Fruit fly (Drosophila melanogaster) whole organism, embryonic: ENCODE data around the gene CG14022.

Experiments
- Ada2b ChIP-seq: fragments of 200-800 bp; sonication (Bioruptor generic); IDR thresholded peaks from 2 replicates; pipeline ENCODE4 v1.3.6; 2022; ENCODE audit warnings: missing biosample characterization, missing genetic modification characterization
- CG11398 ChIP-seq: fragments of 200-800 bp; sonication (Bioruptor generic); optimal IDR thresholded peaks from 2 replicates; lab custom pipeline; 2016; ENCODE audit warnings: missing biosample characterization, missing genetic modification characterization
- CG12155 ChIP-seq: fragments of 200-800 bp; sonication (Bioruptor generic); optimal IDR thresholded peaks from 3 replicates; lab custom pipeline; 2016; ENCODE audit warnings: missing biosample characterization, missing genetic modification characterization
- CG12391 ChIP-seq: fragments of 200-800 bp; sonication (Bioruptor generic); optimal IDR thresholded peaks from 3 replicates; lab custom pipeline; 2018; ENCODE audit warnings: missing biosample characterization, mild to moderate bottlenecking, missing genetic modification characterization, moderate library complexity
- CG12769 ChIP-seq: fragments of 200-800 bp; sonication (Bioruptor generic); optimal IDR thresholded peaks from 2 replicates; lab custom pipeline; 2019; ENCODE audit warnings: missing biosample characterization, mild to moderate bottlenecking, missing genetic modification characterization, moderate library complexity
- CG1529 ChIP-seq: fragments of 200-800 bp; sonication (Bioruptor generic); optimal IDR thresholded peaks from 3 replicates; lab custom pipeline; 2018; ENCODE audit warnings: missing biosample characterization, missing genetic modification characterization
- CG15514 ChIP-seq: fragments of 200-800 bp; sonication (Bioruptor generic); optimal IDR thresholded peaks from 3 replicates; lab custom pipeline; 2017; ENCODE audit warnings: missing biosample characterization, missing genetic modification characterization, mild to moderate bottlenecking, moderate library complexity, missing genetic modification reagents
- CG17328 ChIP-seq: fragments of 200-800 bp; sonication (Bioruptor generic); IDR thresholded peaks from 2 replicates; pipeline ENCODE4 v1.3.6; 2022; ENCODE audit warnings: missing biosample characterization, missing genetic modification characterization
- CG17802 ChIP-seq: fragments of 200-800 bp; sonication (Bioruptor generic); optimal IDR thresholded peaks from 2 replicates; lab custom pipeline; 2018; ENCODE audit warnings: missing biosample characterization, mild to moderate bottlenecking, missing genetic modification characterization, moderate library complexity
- CG18764 ChIP-seq: fragments of 200-800 bp; sonication (Bioruptor generic); optimal IDR thresholded peaks from 3 replicates; lab custom pipeline; 2016; ENCODE audit warnings: missing biosample characterization, missing genetic modification characterization
- CG7357 ChIP-seq: fragments of 200-800 bp; sonication (Bioruptor generic); IDR thresholded peaks from 3 replicates; pipeline ENCODE4 v1.3.6; 2022; ENCODE audit warnings: missing biosample characterization, missing genetic modification characterization
- CG9215 ChIP-seq: fragments of 200-800 bp; sonication (Bioruptor generic); IDR thresholded peaks from 2 replicates; pipeline ENCODE4 v1.3.6; 2022; ENCODE audit warnings: missing biosample characterization, missing genetic modification characterization
- CTCF ChIP-seq: fragments of 200-800 bp; sonication (Bioruptor generic); optimal IDR thresholded peaks from 2 replicates; lab custom pipeline; 2017; ENCODE audit warnings: missing biosample characterization, mild to moderate bottlenecking, missing genetic modification characterization, moderate library complexity
- Drgx ChIP-seq: fragments of 200-800 bp; sonication (Bioruptor generic); IDR thresholded peaks from 2 replicates; pipeline ENCODE4 v1.3.6; 2022; ENCODE audit warnings: missing biosample characterization, missing genetic modification characterization
- Eip74EF ChIP-seq, 2 experiments: fragments of 200-800 bp in 1 of 2; fragments of >200 bp in 1 of 2; sonication (Bioruptor generic) in 1 of 2; optimal IDR thresholded peaks; 2 replicates each; lab custom pipeline; 2017 to 2019; ENCODE audit warnings: missing biosample characterization in 2 of 2, missing genetic modification characterization in 2 of 2, mild to moderate bottlenecking in 1 of 2, moderate library complexity in 1 of 2
- Fer1 ChIP-seq: fragments of 200-800 bp; sonication (Bioruptor generic); optimal IDR thresholded peaks from 2 replicates; lab custom pipeline; 2017; ENCODE audit warnings: missing biosample characterization, mild to moderate bottlenecking, missing genetic modification characterization
- Fer2 ChIP-seq: fragments of 200-800 bp; sonication (Bioruptor generic); optimal IDR thresholded peaks from 2 replicates; lab custom pipeline; 2018; ENCODE audit warnings: missing biosample characterization, mild to moderate bottlenecking, missing genetic modification characterization, moderate library complexity
- Gsc ChIP-seq: fragments of 200-800 bp; sonication (Bioruptor generic); IDR thresholded peaks from 2 replicates; pipeline ENCODE4 v1.3.6; 2022; ENCODE audit warnings: missing biosample characterization, missing genetic modification characterization
- H2.0 ChIP-seq: fragments of 200-800 bp; sonication (Bioruptor generic); IDR thresholded peaks from 2 replicates; pipeline ENCODE4 v1.3.6; 2022; ENCODE audit warnings: missing biosample characterization, missing genetic modification characterization
- Hsf ChIP-seq: fragments of 200-800 bp; sonication (Bioruptor generic); optimal IDR thresholded peaks from 3 replicates; lab custom pipeline; 2016; ENCODE audit warnings: missing biosample characterization, missing genetic modification characterization
- Oli ChIP-seq: fragments of 200-800 bp; sonication (Bioruptor generic); optimal IDR thresholded peaks from 2 replicates; lab custom pipeline; 2018; ENCODE audit warnings: missing biosample characterization, mild to moderate bottlenecking, missing genetic modification characterization, moderate library complexity
- Sox102F ChIP-seq: fragments of 200-800 bp; sonication (Bioruptor generic); optimal IDR thresholded peaks from 2 replicates; lab custom pipeline; 2018; ENCODE audit warnings: missing biosample characterization, mild to moderate bottlenecking, missing genetic modification characterization, moderate library complexity
- Ssrp ChIP-seq: fragments of 200-800 bp; sonication (Bioruptor generic); optimal IDR thresholded peaks from 2 replicates; lab custom pipeline; 2018; ENCODE audit warnings: missing biosample characterization, mild to moderate bottlenecking, missing genetic modification characterization, moderate library complexity
- Usf ChIP-seq: fragments of 200-800 bp; sonication (Bioruptor generic); optimal IDR thresholded peaks from 2 replicates; lab custom pipeline; 2017; ENCODE audit warnings: missing genotype, missing biosample characterization, missing genetic modification characterization
- Xrp1 ChIP-seq: fragments of 200-800 bp; sonication (Bioruptor generic); IDR thresholded peaks from 2 replicates; pipeline ENCODE4 v1.3.6; 2022; ENCODE audit warnings: missing biosample characterization, missing genetic modification characterization
- ara ChIP-seq: fragments of 200-800 bp; sonication (Bioruptor generic); IDR thresholded peaks from 2 replicates; pipeline ENCODE4 v1.3.6; 2022; ENCODE audit warnings: missing biosample characterization, missing genetic modification characterization
- bsh ChIP-seq, 2 experiments: fragments of 200-800 bp; sonication (Bioruptor generic); optimal IDR thresholded peaks; 2 replicates each; lab custom pipeline; 2017 to 2018; ENCODE audit warnings: mild to moderate bottlenecking in 2 of 2, missing biosample characterization in 2 of 2, missing genetic modification characterization in 2 of 2, moderate library complexity in 1 of 2
- cad ChIP-seq: fragments of >200 bp; optimal IDR thresholded peaks from 2 replicates; lab custom pipeline; 2017; ENCODE audit warnings: missing biosample characterization, missing genetic modification characterization
- cg ChIP-seq: fragments of 200-800 bp; sonication (Bioruptor generic); optimal IDR thresholded peaks from 3 replicates; lab custom pipeline; 2019; ENCODE audit warnings: missing biosample characterization, mild to moderate bottlenecking, missing genetic modification characterization, moderate library complexity
- chinmo ChIP-seq: fragments of 200-800 bp; sonication (Bioruptor generic); IDR thresholded peaks from 4 replicates; pipeline ENCODE4 v1.3.6; 2022; ENCODE audit warnings: missing biosample characterization, missing genetic modification characterization; ENCODE audit not compliant: partially characterized antibody
- corto ChIP-seq: fragments of 200-800 bp; sonication (Bioruptor generic); optimal IDR thresholded peaks from 2 replicates; lab custom pipeline; 2016; ENCODE audit warnings: missing biosample characterization, mild to moderate bottlenecking, missing genetic modification characterization, moderate library complexity
- crc ChIP-seq: fragments of 200-800 bp; sonication (Bioruptor generic); optimal IDR thresholded peaks from 2 replicates; lab custom pipeline; 2016; ENCODE audit warnings: missing biosample characterization, missing genetic modification characterization
- dmrt11E ChIP-seq: fragments of 200-800 bp; sonication (Bioruptor generic); optimal IDR thresholded peaks from 3 replicates; lab custom pipeline; 2018; ENCODE audit warnings: missing biosample characterization, mild to moderate bottlenecking, missing genetic modification characterization, moderate library complexity
- dysf ChIP-seq: fragments of 200-800 bp; sonication (Bioruptor generic); IDR thresholded peaks from 3 replicates; pipeline ENCODE4 v1.3.6; 2022; ENCODE audit warnings: missing biosample characterization, missing genetic modification characterization
- ftz-f1 ChIP-seq: fragments of 200-800 bp; sonication (Bioruptor generic); optimal IDR thresholded peaks from 2 replicates; lab custom pipeline; 2016; ENCODE audit warnings: missing biosample characterization, missing genetic modification characterization
- fu2 ChIP-seq: fragments of 200-800 bp; sonication (Bioruptor generic); optimal IDR thresholded peaks from 2 replicates; lab custom pipeline; 2016; ENCODE audit warnings: missing biosample characterization, missing genetic modification characterization
- gt ChIP-seq: fragments of 200-800 bp; sonication (Bioruptor generic); IDR thresholded peaks from 2 replicates; pipeline ENCODE4 v1.3.6; 2022; ENCODE audit warnings: missing biosample characterization, missing genetic modification characterization
- jing ChIP-seq: fragments of 200-800 bp; sonication (Bioruptor generic); optimal IDR thresholded peaks from 2 replicates; lab custom pipeline; 2018; ENCODE audit warnings: missing biosample characterization, mild to moderate bottlenecking, missing genetic modification characterization
- kay ChIP-seq: fragments of 200-800 bp; sonication (Bioruptor generic); optimal IDR thresholded peaks from 2 replicates; lab custom pipeline; 2016; ENCODE audit warnings: missing biosample characterization, missing genetic modification characterization
- pnt ChIP-seq: fragments of 200-800 bp; sonication (Bioruptor generic); optimal IDR thresholded peaks from 3 replicates; lab custom pipeline; 2016; ENCODE audit warnings: missing biosample characterization, missing genetic modification characterization
- pum ChIP-seq: fragments of 200-800 bp; sonication (Bioruptor generic); optimal IDR thresholded peaks from 2 replicates; lab custom pipeline; 2016; ENCODE audit warnings: missing biosample characterization, missing genetic modification characterization
- sc ChIP-seq, 3 experiments: fragments of >200 bp in 2 of 3; fragments of 200-800 bp in 1 of 3; sonication (Bioruptor generic) in 1 of 3; optimal IDR thresholded peaks; 2 replicates in 2 of 3; 3 replicates in 1 of 3; lab custom pipeline; 2017; ENCODE audit warnings: mild to moderate bottlenecking in 1 of 3, missing biosample characterization in 1 of 3, missing genetic modification characterization in 1 of 3, missing genetic modification reagents in 1 of 3
- scrt ChIP-seq: fragments of 200-800 bp; sonication (Bioruptor generic); optimal IDR thresholded peaks from 2 replicates; lab custom pipeline; 2018; ENCODE audit warnings: missing biosample characterization, mild to moderate bottlenecking, missing genetic modification characterization, moderate library complexity
- slou ChIP-seq: fragments of 200-800 bp; sonication (Bioruptor generic); optimal IDR thresholded peaks from 3 replicates; lab custom pipeline; 2016; ENCODE audit warnings: missing biosample characterization, missing genetic modification characterization
- ssp ChIP-seq: fragments of 200-800 bp; sonication (Bioruptor generic); IDR thresholded peaks from 2 replicates; pipeline ENCODE4 v1.3.6; 2022; ENCODE audit warnings: missing biosample characterization, missing genetic modification characterization
- sug ChIP-seq: fragments of 200-800 bp; optimal IDR thresholded peaks from 2 replicates; lab custom pipeline; 2019; ENCODE audit warnings: missing biosample characterization, mild to moderate bottlenecking, missing genetic modification characterization, moderate library complexity
- tap ChIP-seq: fragments of 200-800 bp; optimal IDR thresholded peaks from 3 replicates; lab custom pipeline; 2019; ENCODE audit warnings: missing biosample characterization, mild to moderate bottlenecking, missing genetic modification characterization, moderate library complexity
- tx ChIP-seq: fragments of 200-800 bp; sonication (Bioruptor generic); optimal IDR thresholded peaks from 2 replicates; lab custom pipeline; 2016; ENCODE audit warnings: missing biosample characterization, missing genetic modification characterization
- z ChIP-seq: fragments of 200-800 bp; sonication (Bioruptor generic); IDR thresholded peaks from 3 replicates; pipeline ENCODE4 v1.3.6; 2022; ENCODE audit warnings: missing biosample characterization, missing genetic modification characterization
- zen2 ChIP-seq: fragments of 200-800 bp; sonication (Bioruptor generic); IDR thresholded peaks from 3 replicates; pipeline ENCODE4 v1.3.6; 2022; ENCODE audit warnings: missing biosample characterization, missing genetic modification characterization; ENCODE audit not compliant: partially characterized antibody

Gene CG14022

DNA sequence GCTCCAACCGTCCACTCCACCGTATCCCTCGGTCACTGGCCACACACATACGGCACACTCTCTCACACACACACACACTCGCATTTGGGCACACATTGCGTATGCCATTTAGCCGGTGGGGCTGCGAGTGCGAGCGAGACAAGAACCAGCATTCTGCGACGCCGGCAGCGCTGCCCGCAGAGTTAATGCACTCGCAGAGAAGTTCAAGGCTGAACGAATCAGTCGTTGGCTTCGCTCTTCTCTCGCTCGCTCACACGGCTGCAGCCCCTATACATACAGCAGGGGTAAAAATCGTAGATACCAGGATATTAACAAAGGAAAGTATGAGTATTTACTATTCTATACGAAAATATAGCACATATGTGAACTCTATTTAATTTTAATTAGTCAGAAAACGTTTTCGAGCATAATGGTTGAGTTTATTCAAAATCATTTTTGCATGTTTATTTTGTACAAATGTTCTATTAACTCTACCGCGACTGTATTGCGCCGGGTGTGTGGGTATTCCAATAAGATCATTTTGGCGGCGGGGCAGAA, 35.6 kb downstream of the CG14022 start (continued):
- TF ChIP-seq sug (tag; lab: Kevin White, UChicago) (peak; percentile 3), cad (GFP tag; lab: Kevin White, UChicago) (no peak), Fer2 (tag; lab: Kevin White, UChicago) (no peak), cg (GFP tag; lab: Kevin White, UChicago) (peak; percentile 84), CG12391 (tag; lab: Kevin White, UChicago) (peak; percentile 86), pum (GFP tag; lab: Kevin White, UChicago) (peak; percentile 54), CG17802 (tag; lab: Kevin White, UChicago) (peak; percentile 47), Usf (GFP tag; lab: Kevin White, UChicago) (peak; percentile 3), CG15514 (GFP tag; lab: Kevin White, UChicago) (peak; percentile 28), Ada2b (peak; percentile 58), CG7357 (peak; percentile 45; the same call in 1 of the 3 replicates), fu2 (GFP tag; lab: Kevin White, UChicago) (peak; percentile 35), Hsf (GFP tag; lab: Kevin White, UChicago) (peak; percentile 72), Gsc (GFP tag; lab: Robert Waterston, UW) (no peak), z (GFP tag; lab: Robert Waterston, UW) (peak; percentile 53; the same call in 1 of the 3 replicates), zen2 (GFP tag; lab: Robert Waterston, UW) (no peak), Sox102F (GFP tag; lab: Kevin White, UChicago) (peak; percentile 85), Oli (tag; lab: Kevin White, UChicago) (peak; percentile 80), bsh (GFP tag; optimal IDR thresholded peaks at IDR 0.05; lab: Kevin White, UChicago) (peak; percentile 89 to 92), ara (GFP tag; lab: Robert Waterston, UW) (peak; percentile 82), corto (GFP tag; lab: Kevin White, UChicago) (peak; percentile 98), chinmo (GFP tag; lab: Robert Waterston, UW) (peak; percentile 66; the same call in 1 of the 4 replicates), CG1529 (GFP tag; lab: Kevin White, UChicago) (peak; percentile 45), Eip74EF (GFP tag; optimal IDR thresholded peaks at IDR 0.05; lab: Kevin White, UChicago) (peak in 1 of 2 experiments; percentile 64), CG12769 (tag; lab: Kevin White, UChicago) (peak; percentile 49), Ssrp (tag; lab: Kevin White, UChicago) (peak; percentile 77), jing (GFP tag; lab: Kevin White, UChicago) (peak; percentile 40), H2.0 (GFP tag; lab: Robert Waterston, UW) (0 out of 2 replicates have a peak, but pooled peaks have one; percentile 50), CG17328 (GFP tag; lab: Robert Waterston, UW) (peak; percentile 72), sc (optimal IDR thresholded peaks at IDR 0.05; lab: Kevin White, UChicago) (no peak), sc (GFP tag; optimal IDR thresholded peaks at IDR 0.05; lab: Kevin White, UChicago) (peak; percentile 60), scrt (GFP tag; lab: Kevin White, UChicago) (peak; percentile 49), CG9215 (no peak), tap (tag; lab: Kevin White, UChicago) (peak; percentile 86), dmrt11E (peak; percentile 89), Fer1 (GFP tag; lab: Kevin White, UChicago) (peak; percentile 67), CG18764 (GFP tag; lab: Kevin White, UChicago) (peak; percentile 44), ssp (GFP tag; lab: Robert Waterston, UW) (peak; percentile 66), Xrp1 (GFP tag; lab: Robert Waterston, UW) (peak; percentile 85), Drgx (GFP tag; lab: Robert Waterston, UW) (peak; percentile 88), CG12155 (GFP tag; lab: Kevin White, UChicago) (peak; percentile 57), crc (GFP tag; lab: Kevin White, UChicago) (peak; percentile 55), tx (GFP tag; lab: Kevin White, UChicago) (peak; percentile 27), kay (GFP tag; lab: Kevin White, UChicago) (peak; percentile 32), ftz-f1 (GFP tag; lab: Kevin White, UChicago) (peak; percentile 72), CTCF (peak; percentile 13), gt (GFP tag; lab: Robert Waterston, UW) (0 out of 2 replicates have a peak, but pooled peaks have one; percentile 20), slou (GFP tag; lab: Kevin White, UChicago) (peak; percentile 7), dysf (peak; percentile 69), CG11398 (GFP tag; lab: Kevin White, UChicago) (peak; percentile 53), pnt (GFP tag; lab: Kevin White, UChicago) (peak; percentile 76)
